Fruit fly (Drosophila melanogaster): ENCODE results near the gene tna.

DNA sequence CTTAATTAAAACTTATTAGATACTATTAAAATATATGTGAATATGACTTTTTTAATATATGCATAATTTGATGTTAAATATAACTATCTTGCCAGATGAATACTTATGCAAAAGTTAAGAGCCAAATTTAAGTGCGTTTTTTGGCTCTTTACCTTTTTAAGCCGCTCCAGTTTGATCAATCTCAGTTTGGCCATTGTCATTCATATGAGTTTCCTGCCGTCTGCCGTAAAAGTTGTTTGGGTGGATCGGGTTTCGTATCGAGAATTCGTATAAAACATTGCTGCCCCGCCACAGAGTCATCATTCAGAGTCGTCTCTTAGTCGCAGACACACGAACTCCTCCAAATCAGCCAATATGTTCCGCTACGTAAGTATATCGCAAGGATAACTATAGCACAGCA, 56.1 kb downstream of the tna start, which contains the start of gene Cpr67Fa2:
- TF ChIP-seq Sin3A (optimal IDR thresholded peaks at IDR 0.05) (no peak), psq (optimal IDR thresholded peaks at IDR 0.05) (no peak), insv (optimal IDR thresholded peaks at IDR 0.05) (no peak), h (optimal IDR thresholded peaks at IDR 0.05) (no peak)
